Worm (Caenorhabditis elegans) whole organism, L3 larva: ENCODE data around the gene pmt-1.
A peak's percentile ranks its signal among the peaks of the same experiment; 100 is the strongest.

Source experiments
- R02D3.7 ChIP-seq: fragments of 150-350 bp; optimal IDR thresholded peaks from 2 replicates; lab custom pipeline; 2014; ENCODE audit warnings: missing biosample characterization, missing genetic modification characterization
- aly-2 ChIP-seq: fragments of 150-350 bp; optimal IDR thresholded peaks from 2 replicates; lab custom pipeline; 2014; ENCODE audit warnings: missing biosample characterization, missing genetic modification characterization
- ama-1 ChIP-seq: fragments of 150-350 bp; optimal IDR thresholded peaks from 2 replicates; lab custom pipeline; 2018
- ceh-16 ChIP-seq: sonication (generic microtip); optimal IDR thresholded peaks from 2 replicates; lab custom pipeline; 2017; ENCODE audit warnings: missing biosample characterization, missing genetic modification characterization
- ceh-28 ChIP-seq: fragments of 150-350 bp; optimal IDR thresholded peaks from 2 replicates; lab custom pipeline; 2014; ENCODE audit warnings: missing biosample characterization, missing genetic modification reagents, missing genetic modification characterization
- ceh-82 ChIP-seq: fragments of 150-350 bp; optimal IDR thresholded peaks from 2 replicates; lab custom pipeline; 2014; ENCODE audit warnings: missing biosample characterization, missing genetic modification characterization
- ceh-9 ChIP-seq: sonication (generic microtip); optimal IDR thresholded peaks from 2 replicates; lab custom pipeline; 2018; ENCODE audit warnings: missing biosample characterization, missing genetic modification characterization
- daf-12 ChIP-seq: fragments of 150-350 bp; optimal IDR thresholded peaks from 2 replicates; lab custom pipeline; 2014; ENCODE audit warnings: missing biosample characterization, missing genetic modification reagents, missing genetic modification characterization
- egl-27 ChIP-seq: sonication (generic microtip); optimal IDR thresholded peaks from 4 replicates; lab custom pipeline; 2017; ENCODE audit warnings: missing biosample characterization, missing genetic modification reagents, missing genetic modification characterization
- egl-5 ChIP-seq: fragments of 150-350 bp; optimal IDR thresholded peaks from 2 replicates; lab custom pipeline; 2017; ENCODE audit warnings: missing biosample characterization, missing genetic modification reagents, missing genetic modification characterization, inconsistent platforms
- elt-1 ChIP-seq: fragments of 150-350 bp; optimal IDR thresholded peaks from 2 replicates; lab custom pipeline; 2014; ENCODE audit warnings: missing biosample characterization, missing genetic modification characterization
- elt-2 ChIP-seq: sonication (generic microtip); optimal IDR thresholded peaks from 2 replicates; lab custom pipeline; 2016; ENCODE audit warnings: missing genetic modification reagents, mild to moderate bottlenecking, missing genetic modification characterization, missing compliant biosample characterization
- elt-3 ChIP-seq, 3 experiments: fragments of 150-350 bp in 1 of 3; sonication (generic microtip) in 2 of 3; optimal IDR thresholded peaks; 2 replicates in 2 of 3; 4 replicates in 1 of 3; lab custom pipeline; 2014 to 2017; ENCODE audit warnings: missing biosample characterization in 3 of 3, missing genetic modification characterization in 3 of 3
- eor-1 ChIP-seq, 2 experiments: fragments of 150-350 bp; optimal IDR thresholded peaks; 2 replicates each; lab custom pipeline; 2014 to 2018; ENCODE audit warnings: missing biosample characterization in 2 of 2, missing genetic modification characterization in 2 of 2
- fkh-10 ChIP-seq: sonication (generic microtip); optimal IDR thresholded peaks from 2 replicates; lab custom pipeline; 2017; ENCODE audit warnings: missing biosample characterization, missing genetic modification reagents, missing genetic modification characterization
- fos-1 ChIP-seq: fragments of 150-350 bp; optimal IDR thresholded peaks from 2 replicates; lab custom pipeline; 2014; ENCODE audit warnings: missing biosample characterization, missing genetic modification characterization
- hmg-11 ChIP-seq: sonication (generic microtip); optimal IDR thresholded peaks from 2 replicates; lab custom pipeline; 2016; ENCODE audit warnings: missing genetic modification characterization, missing compliant biosample characterization
- jun-1 ChIP-seq: fragments of 150-350 bp; optimal IDR thresholded peaks from 2 replicates; lab custom pipeline; 2014; ENCODE audit warnings: missing biosample characterization, missing genetic modification reagents, missing genetic modification characterization
- lin-15B ChIP-seq: fragments of 150-350 bp; optimal IDR thresholded peaks from 2 replicates; lab custom pipeline; 2014; ENCODE audit warnings: missing biosample characterization, missing genetic modification characterization
- lin-39 ChIP-seq: fragments of 150-350 bp; optimal IDR thresholded peaks from 2 replicates; lab custom pipeline; 2018; ENCODE audit warnings: missing biosample characterization, missing genetic modification reagents, missing genetic modification characterization
- lsy-12 ChIP-seq: sonication (generic microtip); optimal IDR thresholded peaks from 2 replicates; lab custom pipeline; 2016; ENCODE audit warnings: mild to moderate bottlenecking, missing genetic modification characterization, missing compliant biosample characterization
- mdl-1 ChIP-seq: fragments of 150-350 bp; optimal IDR thresholded peaks from 2 replicates; lab custom pipeline; 2014; ENCODE audit warnings: missing biosample characterization, missing genetic modification characterization
- mml-1 ChIP-seq: fragments of 150-350 bp; sonication (generic microtip); optimal IDR thresholded peaks from 3 replicates; lab custom pipeline; 2014; ENCODE audit warnings: missing biosample characterization, missing genetic modification characterization
- nfya-1 ChIP-seq: sonication (generic microtip); optimal IDR thresholded peaks from 2 replicates; lab custom pipeline; 2017; ENCODE audit warnings: missing genetic modification characterization, mild to moderate bottlenecking, missing compliant biosample characterization, antibody characterized with exemption, moderate library complexity; ENCODE audit not compliant: insufficient read depth
- nhr-11 ChIP-seq: fragments of 150-350 bp; optimal IDR thresholded peaks from 2 replicates; lab custom pipeline; 2014; ENCODE audit warnings: missing biosample characterization, missing genetic modification characterization
- nhr-12 ChIP-seq: fragments of 150-350 bp; optimal IDR thresholded peaks from 2 replicates; lab custom pipeline; 2014; ENCODE audit warnings: missing biosample characterization, missing genetic modification characterization
- nhr-23 ChIP-seq: fragments of 150-350 bp; optimal IDR thresholded peaks from 2 replicates; lab custom pipeline; 2014; ENCODE audit warnings: missing biosample characterization, missing genetic modification reagents, missing genetic modification characterization
- nhr-237 ChIP-seq: fragments of 150-350 bp; optimal IDR thresholded peaks from 2 replicates; lab custom pipeline; 2014; ENCODE audit warnings: missing biosample characterization, missing genetic modification characterization
- nhr-25 ChIP-seq: sonication (generic microtip); optimal IDR thresholded peaks from 2 replicates; lab custom pipeline; 2017; ENCODE audit warnings: missing biosample characterization, missing genetic modification characterization
- nhr-28 ChIP-seq: fragments of 150-350 bp; optimal IDR thresholded peaks from 2 replicates; lab custom pipeline; 2014; ENCODE audit warnings: missing biosample characterization, missing genetic modification characterization
- nhr-43 ChIP-seq: sonication (generic microtip); optimal IDR thresholded peaks from 2 replicates; lab custom pipeline; 2016; ENCODE audit warnings: mild to moderate bottlenecking, missing genetic modification characterization, missing compliant biosample characterization; ENCODE audit not compliant: poor library complexity, severe bottlenecking
- nhr-67 ChIP-seq: fragments of 150-350 bp; optimal IDR thresholded peaks from 2 replicates; lab custom pipeline; 2014; ENCODE audit warnings: missing biosample characterization, missing genetic modification characterization
- nhr-77 ChIP-seq: fragments of 150-350 bp; optimal IDR thresholded peaks from 2 replicates; lab custom pipeline; 2014; ENCODE audit warnings: missing biosample characterization, missing genetic modification characterization
- pha-4 ChIP-seq: fragments of 150-350 bp; optimal IDR thresholded peaks from 2 replicates; lab custom pipeline; 2014; ENCODE audit warnings: missing biosample characterization, missing genetic modification reagents, missing genetic modification characterization
- pqm-1 ChIP-seq: fragments of 150-350 bp; optimal IDR thresholded peaks from 2 replicates; lab custom pipeline; 2017; ENCODE audit warnings: missing biosample characterization, missing genetic modification characterization, inconsistent platforms
- sea-2 ChIP-seq: fragments of 150-350 bp; sonication (generic microtip); optimal IDR thresholded peaks from 4 replicates; lab custom pipeline; 2014; ENCODE audit warnings: missing biosample characterization, missing genetic modification reagents, missing genetic modification characterization
- skn-1 ChIP-seq: fragments of 150-350 bp; optimal IDR thresholded peaks from 2 replicates; lab custom pipeline; 2014; ENCODE audit warnings: missing biosample characterization, missing genetic modification characterization
- tbx-2 ChIP-seq: sonication (generic microtip); optimal IDR thresholded peaks from 2 replicates; lab custom pipeline; 2016; ENCODE audit warnings: mild to moderate bottlenecking, missing genetic modification characterization, missing compliant biosample characterization
- unc-39 ChIP-seq: sonication (generic microtip); optimal IDR thresholded peaks from 4 replicates; lab custom pipeline; 2017; ENCODE audit warnings: missing biosample characterization, missing genetic modification characterization
- unc-62 ChIP-seq: fragments of 150-350 bp; sonication (generic microtip); optimal IDR thresholded peaks from 4 replicates; lab custom pipeline; 2014; ENCODE audit warnings: missing biosample characterization, missing genetic modification reagents, missing genetic modification characterization
- zag-1 ChIP-seq: fragments of 150-350 bp; optimal IDR thresholded peaks from 2 replicates; lab custom pipeline; 2014; ENCODE audit warnings: missing biosample characterization, missing genetic modification characterization
- ztf-11 ChIP-seq: fragments of 150-350 bp; optimal IDR thresholded peaks from 2 replicates; lab custom pipeline; 2014; ENCODE audit warnings: missing biosample characterization, missing genetic modification characterization

The pmt-1 gene

DNA sequence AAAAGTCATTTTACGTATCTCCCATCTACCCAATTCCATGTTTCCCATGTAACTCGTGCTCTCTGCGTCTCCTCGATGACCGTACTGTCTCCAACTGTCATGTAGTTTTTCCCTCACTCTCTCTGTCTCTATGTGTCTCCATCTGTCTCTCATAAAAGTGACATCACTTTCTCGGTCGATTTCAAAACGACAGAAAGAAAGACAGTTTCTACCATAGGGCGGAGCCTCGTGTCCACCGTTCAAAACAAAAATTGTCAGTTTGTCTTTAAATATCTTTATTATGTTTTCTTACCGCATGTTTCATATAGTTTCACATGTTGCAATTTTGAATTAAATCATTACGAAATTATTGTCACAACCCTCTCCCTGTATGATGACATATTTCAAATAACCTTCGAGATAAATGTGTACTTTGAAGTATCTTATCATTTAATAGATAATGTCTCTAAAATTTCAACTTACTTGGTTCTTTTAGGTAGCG, 47.9 kb upstream of the pmt-1 start:
- TF ChIP-seq ztf-11 (tag; lab: Kevin White, UChicago): no peak
- TF ChIP-seq nhr-67 (tag; lab: Kevin White, UChicago): no peak
- peak; percentile 91 for TF ChIP-seq nhr-25 (tag; lab: Kevin White, UChicago)
- peak in 2 of 3 experiments; percentile 10 to 74 for TF ChIP-seq elt-3 (tag; optimal IDR thresholded peaks at IDR 0.05; lab: Kevin White, UChicago)
- TF ChIP-seq pha-4 (tag; lab: Kevin White, UChicago): peak; percentile 79
- TF ChIP-seq nfya-1: peak; percentile 80
- peak; percentile 79 for TF ChIP-seq ceh-28 (tag; lab: Kevin White, UChicago)
- no peak for TF ChIP-seq nhr-237
- TF ChIP-seq tbx-2 (tag; lab: Kevin White, UChicago): peak; percentile 62
- no peak for TF ChIP-seq ama-1 (lab: Kevin White, UChicago)
- peak; percentile 98 for TF ChIP-seq elt-2 (tag; lab: Kevin White, UChicago)
- peak; percentile 97 for TF ChIP-seq egl-5 (tag; lab: Kevin White, UChicago)
- TF ChIP-seq egl-27: peak; percentile 80
- TF ChIP-seq sea-2 (GFP tag; lab: Kevin White, UChicago): no peak
- TF ChIP-seq unc-39 (tag; lab: Kevin White, UChicago): no peak
- peak; percentile 84 for TF ChIP-seq lsy-12 (tag; lab: Kevin White, UChicago)
- TF ChIP-seq lin-39: peak; percentile 48
- no peak for TF ChIP-seq elt-1 (tag; lab: Kevin White, UChicago)
- TF ChIP-seq ceh-82: no peak
- TF ChIP-seq lin-15B: peak; percentile 10
- TF ChIP-seq daf-12 (tag; lab: Kevin White, UChicago): no peak
- TF ChIP-seq ceh-9 (tag; lab: Kevin White, UChicago): no peak
- peak; percentile 86 for TF ChIP-seq nhr-43 (tag; lab: Kevin White, UChicago)
- TF ChIP-seq fkh-10 (GFP tag; lab: Kevin White, UChicago): no peak
- peak; percentile 71 for TF ChIP-seq pqm-1 (tag; lab: Kevin White, UChicago)
- peak; percentile 57 for TF ChIP-seq nhr-77 (tag; lab: Kevin White, UChicago)
- peak; percentile 81 for TF ChIP-seq unc-62 (GFP tag; lab: Kevin White, UChicago)
- no peak for TF ChIP-seq zag-1 (tag; lab: Kevin White, UChicago)
- peak; percentile 26 for TF ChIP-seq hmg-11 (tag; lab: Kevin White, UChicago)
- TF ChIP-seq nhr-11 (tag; lab: Kevin White, UChicago): peak; percentile 53
- peak; percentile 43 for TF ChIP-seq nhr-28 (tag; lab: Kevin White, UChicago)
- no peak for TF ChIP-seq aly-2 (tag; lab: Kevin White, UChicago)
- no peak for TF ChIP-seq eor-1 (tag; optimal IDR thresholded peaks at IDR 0.05; lab: Kevin White, UChicago)
- no peak for TF ChIP-seq nhr-12 (tag; lab: Kevin White, UChicago)
- no peak for TF ChIP-seq mml-1 (tag; lab: Kevin White, UChicago)
- TF ChIP-seq fos-1 (tag; lab: Kevin White, UChicago): no peak
- TF ChIP-seq mdl-1 (tag; lab: Kevin White, UChicago): peak; percentile 54
- peak; percentile 96 for TF ChIP-seq nhr-23 (tag; lab: Kevin White, UChicago)
- TF ChIP-seq ceh-16: no peak
- peak; percentile 44 for TF ChIP-seq skn-1 (tag; lab: Kevin White, UChicago)
- peak; percentile 89 for TF ChIP-seq jun-1
- peak; percentile 48 for TF ChIP-seq R02D3.7 (tag; lab: Kevin White, UChicago)
- TF ChIP-seq, all 47 proteins: peak for 24

DNA sequence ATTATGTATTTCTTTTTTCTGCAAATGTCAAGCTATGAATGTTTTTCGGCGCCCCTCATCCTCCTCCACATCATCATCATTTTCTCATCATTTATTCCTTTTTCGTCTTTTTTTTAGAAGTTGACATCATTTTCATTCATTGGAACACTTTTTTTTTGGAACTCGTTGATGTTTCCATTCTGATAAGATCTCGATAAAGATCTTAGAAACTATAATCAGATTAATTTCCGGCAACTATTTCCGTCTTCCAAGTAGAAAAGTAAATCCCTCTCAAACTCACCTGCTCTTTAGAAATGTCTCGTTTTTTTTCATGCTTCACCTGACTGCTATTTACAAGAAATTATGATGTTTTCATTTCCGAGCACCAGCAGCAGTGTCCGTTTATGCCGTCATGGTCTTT, 46.6 kb upstream of the pmt-1 start:
- peak; percentile 37 for TF ChIP-seq nhr-23 (tag; lab: Kevin White, UChicago)
- peak; percentile 90 for TF ChIP-seq elt-1 (tag; lab: Kevin White, UChicago)
- TF ChIP-seq eor-1 (tag; optimal IDR thresholded peaks at IDR 0.05; lab: Kevin White, UChicago): no peak
- TF ChIP-seq pqm-1 (tag; lab: Kevin White, UChicago): no peak
- TF ChIP-seq elt-3 (tag; optimal IDR thresholded peaks at IDR 0.05; lab: Kevin White, UChicago): no peak
- TF ChIP-seq elt-2 (tag; lab: Kevin White, UChicago): no peak
- TF ChIP-seq nhr-11 (tag; lab: Kevin White, UChicago): peak; percentile 42
- no peak for TF ChIP-seq jun-1
